Worm (Caenorhabditis elegans): ENCODE measurements around the gene Y39B6A.9.

DNA sequence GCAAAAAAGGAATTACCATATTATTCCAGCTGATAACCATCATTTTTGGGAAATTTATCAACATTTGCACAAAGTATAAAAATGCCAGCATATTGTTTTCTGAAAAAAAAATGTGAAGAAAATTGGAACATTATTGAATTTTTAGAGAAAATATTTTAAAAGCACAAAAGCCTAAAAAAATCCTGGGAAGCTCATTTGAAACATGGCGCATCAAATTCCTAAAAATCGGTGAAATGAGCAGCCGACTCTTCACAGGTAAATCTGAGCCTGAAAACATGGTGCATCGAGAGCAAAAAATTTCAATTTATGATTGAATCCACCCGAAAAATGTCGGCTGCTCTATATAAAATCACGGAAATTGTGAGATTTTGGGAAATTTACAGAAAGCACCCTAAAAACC is 12.8 kb downstream of the Y39B6A.9 start, which contains the start of gene Y39B6A.7:
- no peak for TF ChIP-seq ceh-28 (tag; optimal IDR thresholded peaks at IDR 0.05)
- no peak for TF ChIP-seq gei-8 (GFP tag; optimal IDR thresholded peaks at IDR 0.05)
